Worm (Caenorhabditis elegans): ENCODE results near the gene ida-1.

The ida-1 gene

DNA sequence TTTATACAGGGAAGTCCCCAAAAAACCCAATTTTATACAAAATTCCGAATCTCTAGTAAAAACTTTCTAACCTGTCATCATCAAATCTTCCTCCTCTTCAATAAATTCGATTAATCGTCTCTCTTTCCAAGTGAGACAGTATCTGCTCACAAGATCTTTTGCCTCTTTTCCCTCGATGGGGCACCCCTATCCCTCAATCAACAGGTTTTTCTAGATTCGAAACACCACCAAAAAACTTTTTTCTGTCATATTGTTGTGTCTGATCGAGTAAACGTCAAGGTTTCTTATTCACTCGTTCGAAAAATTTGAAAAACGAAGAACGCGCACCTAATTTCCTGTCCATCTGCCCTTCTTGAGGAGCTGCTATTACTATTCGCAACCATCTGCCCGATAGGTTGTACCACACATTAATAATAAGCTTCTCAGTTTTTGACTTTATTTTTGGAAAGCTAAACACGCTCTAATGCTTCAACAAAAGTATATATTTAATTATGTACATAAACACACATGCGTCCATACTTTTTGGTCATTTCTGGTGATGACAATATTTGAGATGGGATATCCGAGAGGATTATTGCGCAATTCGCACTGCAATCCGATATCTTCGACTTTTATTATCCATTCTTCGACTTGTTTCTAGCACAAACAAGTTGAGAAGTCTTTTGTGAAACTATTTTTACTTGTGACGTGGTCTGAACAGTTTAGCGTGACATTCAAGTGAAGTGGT is 36.1 kb upstream of the ida-1 start:
- no peak for TF ChIP-seq hpl-2 (GFP tag; optimal IDR thresholded peaks at IDR 0.05)
- TF ChIP-seq pag-3 (tag; optimal IDR thresholded peaks at IDR 0.05; ENCODE audit: borderline replicate concordance, insufficient read depth): no peak
- TF ChIP-seq mef-2 (tag; optimal IDR thresholded peaks at IDR 0.05): no peak
- TF ChIP-seq tbx-2 (tag; optimal IDR thresholded peaks at IDR 0.05): no peak
- TF ChIP-seq unc-86 (tag; optimal IDR thresholded peaks at IDR 0.05): no peak
- no peak for TF ChIP-seq unc-30 (tag; optimal IDR thresholded peaks at IDR 0.05)
- no peak for TF ChIP-seq zip-4 (GFP tag; optimal IDR thresholded peaks at IDR 0.05)
- TF ChIP-seq swsn-7 (tag; optimal IDR thresholded peaks at IDR 0.05): no peak
- no peak for TF ChIP-seq sptf-1 (tag; optimal IDR thresholded peaks at IDR 0.05)
- no peak for TF ChIP-seq nhr-76 (tag; optimal IDR thresholded peaks at IDR 0.05)
- TF ChIP-seq lin-14 (GFP tag; optimal IDR thresholded peaks at IDR 0.05): peak; percentile 24
- TF ChIP-seq sox-4 (tag; optimal IDR thresholded peaks at IDR 0.05): no peak
- peak; percentile 70 for TF ChIP-seq nhr-85 (tag)
- TF ChIP-seq mep-1 (tag; optimal IDR thresholded peaks at IDR 0.05): no peak
- no peak for TF ChIP-seq nhr-19 (GFP tag; conservative IDR thresholded peaks at IDR 0.05)
- TF ChIP-seq nhr-237 (tag; optimal IDR thresholded peaks at IDR 0.05): no peak
- TF ChIP-seq ceh-88 (GFP tag; IDR thresholded peaks at IDR 0.05): no peak
- no peak for TF ChIP-seq efl-1 (optimal IDR thresholded peaks at IDR 0.05)
- no peak for TF ChIP-seq efl-1 (GFP tag; optimal IDR thresholded peaks at IDR 0.05 in 1 of 2)
- TF ChIP-seq nhr-71 (tag; optimal IDR thresholded peaks at IDR 0.05): no peak
- peak; percentile 6 for TF ChIP-seq blmp-1 (tag; optimal IDR thresholded peaks at IDR 0.05)
- no peak for TF ChIP-seq mab-9 (GFP tag; IDR thresholded peaks at IDR 0.05)
- no peak for TF ChIP-seq C34B4.2 (tag; optimal IDR thresholded peaks at IDR 0.05)
- no peak for TF ChIP-seq isw-1 (GFP tag; IDR thresholded peaks at IDR 0.05)
- no peak for TF ChIP-seq ceh-8 (GFP tag; optimal IDR thresholded peaks at IDR 0.05)
- no peak for TF ChIP-seq C04F5.9 (tag; optimal IDR thresholded peaks at IDR 0.05)
- no peak for TF ChIP-seq ceh-63 (GFP tag; optimal IDR thresholded peaks at IDR 0.05)
- no peak for TF ChIP-seq hlh-17 (GFP tag; optimal IDR thresholded peaks at IDR 0.05; ENCODE audit: borderline replicate concordance)

DNA sequence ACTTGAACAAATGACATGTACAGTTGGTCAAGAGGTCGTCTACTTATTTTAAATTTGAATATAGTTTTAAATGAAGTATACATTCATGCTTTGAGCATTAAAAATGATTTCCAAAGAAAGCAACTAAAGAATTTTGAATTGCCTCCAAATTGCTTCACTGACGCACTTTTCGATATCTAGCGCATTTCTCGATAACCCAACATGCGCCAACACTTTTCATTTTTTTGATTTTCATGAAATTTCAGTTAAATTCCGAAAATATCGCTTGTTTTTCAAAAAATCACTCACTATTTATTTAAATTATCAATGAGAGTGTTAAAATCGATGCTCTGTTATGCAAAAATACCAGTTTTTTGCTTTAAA is 35.5 kb upstream of the ida-1 start:
- TF ChIP-seq unc-30 (tag; optimal IDR thresholded peaks at IDR 0.05) (no peak), ceh-82 (tag; optimal IDR thresholded peaks at IDR 0.05) (no peak), efl-1 (optimal IDR thresholded peaks at IDR 0.05) (peak; percentile 75 to 98), efl-1 (GFP tag; optimal IDR thresholded peaks at IDR 0.05 in 1 of 2) (peak; percentile 72 to 96), nhr-20 (tag; optimal IDR thresholded peaks at IDR 0.05) (no peak), unc-86 (tag; optimal IDR thresholded peaks at IDR 0.05) (no peak), skn-1 (tag; optimal IDR thresholded peaks at IDR 0.05) (no peak), fos-1 (tag; optimal IDR thresholded peaks at IDR 0.05) (no peak), swsn-7 (tag; optimal IDR thresholded peaks at IDR 0.05) (no peak), unc-62 (GFP tag; optimal IDR thresholded peaks at IDR 0.05) (no peak), unc-98 (GFP tag; IDR thresholded peaks at IDR 0.05) (no peak), lin-35 (GFP tag; optimal IDR thresholded peaks at IDR 0.05) (peak; percentile 76 to 81), sup-37 (GFP tag; optimal IDR thresholded peaks at IDR 0.05) (no peak), aha-1 (tag; optimal IDR thresholded peaks at IDR 0.05) (no peak), C16A3.4 (tag; optimal IDR thresholded peaks at IDR 0.05) (no peak), blmp-1 (tag; optimal IDR thresholded peaks at IDR 0.05) (no peak), lin-13 (GFP tag; optimal IDR thresholded peaks at IDR 0.05) (no peak), lsy-2 (tag; optimal IDR thresholded peaks at IDR 0.05) (peak in 1 of 2 experiments; percentile 4), pag-3 (tag; optimal IDR thresholded peaks at IDR 0.05; ENCODE audit: borderline replicate concordance, insufficient read depth) (no peak), dpl-1 (GFP tag; optimal IDR thresholded peaks at IDR 0.05) (peak; percentile 46 to 80 (median 71)), elt-2 (tag; optimal IDR thresholded peaks at IDR 0.05) (no peak), nhr-47 (tag; optimal IDR thresholded peaks at IDR 0.05) (no peak), egl-13 (tag; optimal IDR thresholded peaks at IDR 0.05) (no peak)

All from whole organism, L1 larva.